Worm (Caenorhabditis elegans) whole organism, L4 larva: ENCODE data around the gene srh-19.

ENCODE experiments used
- F37D6.2 ChIP-seq: sonication (generic microtip); optimal IDR thresholded peaks from 2 replicates; lab custom pipeline; 2016; ENCODE audit warnings: mild to moderate bottlenecking, missing genetic modification characterization, missing compliant biosample characterization
- F44E2.7 ChIP-seq: fragments of 200-800 bp; sonication (Bioruptor generic); IDR thresholded peaks from 2 replicates; pipeline ENCODE4 v2.1.2; 2022; ENCODE audit warnings: missing genetic modification characterization, missing compliant biosample characterization
- R02D3.7 ChIP-seq: fragments of 150-350 bp; sonication (generic microtip); optimal IDR thresholded peaks from 3 replicates; lab custom pipeline; 2014; ENCODE audit warnings: missing biosample characterization, missing genetic modification characterization
- T20F7.1 ChIP-seq: fragments of 200-800 bp; sonication (Bioruptor generic); optimal IDR thresholded peaks from 2 replicates; lab custom pipeline; 2018; ENCODE audit warnings: mild to moderate bottlenecking, missing genetic modification characterization, missing compliant biosample characterization
- T26A8.4 ChIP-seq: fragments of 200-800 bp; sonication (Bioruptor generic); IDR thresholded peaks from 2 replicates; pipeline ENCODE4 v1.3.6; 2022; ENCODE audit warnings: missing genetic modification characterization, missing compliant biosample characterization
- Y48G9A.11 ChIP-seq: fragments of 200-800 bp; sonication (Bioruptor generic); IDR thresholded peaks from 2 replicates; pipeline ENCODE4 v1.3.6; 2022; ENCODE audit warnings: missing genetic modification reagents, missing genetic modification characterization, missing compliant biosample characterization
- aly-2 ChIP-seq: sonication (generic microtip); optimal IDR thresholded peaks from 2 replicates; lab custom pipeline; 2018; ENCODE audit warnings: missing biosample characterization, missing genetic modification characterization
- ama-1 ChIP-seq: fragments of 150-350 bp; optimal IDR thresholded peaks from 2 replicates; lab custom pipeline; 2014; ENCODE audit warnings: inconsistent platforms, mixed read lengths
- attf-4 ChIP-seq: sonication (generic microtip); optimal IDR thresholded peaks from 3 replicates; lab custom pipeline; 2017; ENCODE audit warnings: missing biosample characterization, missing genetic modification characterization
- ceh-20 ChIP-seq: fragments of 200-800 bp; sonication (Bioruptor generic); IDR thresholded peaks from 2 replicates; pipeline ENCODE4 v1.3.6; 2022; ENCODE audit warnings: missing genetic modification reagents, missing genetic modification characterization, missing compliant biosample characterization
- ces-1 ChIP-seq: fragments of 150-350 bp; sonication (generic microtip); optimal IDR thresholded peaks from 4 replicates; lab custom pipeline; 2014; ENCODE audit warnings: missing biosample characterization, missing genetic modification reagents, missing genetic modification characterization
- cey-2 ChIP-seq: sonication (generic microtip); optimal IDR thresholded peaks from 3 replicates; lab custom pipeline; 2017; ENCODE audit warnings: missing genetic modification characterization, mild to moderate bottlenecking, missing compliant biosample characterization, antibody characterized with exemption, borderline replicate concordance; ENCODE audit not compliant: insufficient read depth
- ctbp-1 ChIP-seq: fragments of 200-800 bp; sonication (Bioruptor generic); IDR thresholded peaks from 2 replicates; pipeline ENCODE4 v1.3.6; 2022; ENCODE audit warnings: missing genetic modification reagents, missing genetic modification characterization, missing compliant biosample characterization
- daf-12 ChIP-seq: fragments of 150-350 bp; optimal IDR thresholded peaks from 2 replicates; lab custom pipeline; 2014; ENCODE audit warnings: missing biosample characterization, missing genetic modification reagents, missing genetic modification characterization
- daf-8 ChIP-seq: fragments of 200-800 bp; sonication (Bioruptor generic); IDR thresholded peaks from 2 replicates; pipeline ENCODE4 v1.3.6; 2022; ENCODE audit warnings: missing genetic modification characterization, missing compliant biosample characterization
- dmd-6 ChIP-seq: fragments of 200-800 bp; sonication (Bioruptor generic); IDR thresholded peaks from 2 replicates; pipeline ENCODE4 v1.3.6; 2022; ENCODE audit warnings: missing genetic modification reagents, missing genetic modification characterization, missing compliant biosample characterization
- dmd-9 ChIP-seq: fragments of 200-800 bp; sonication (Bioruptor generic); IDR thresholded peaks from 2 replicates; pipeline ENCODE4 v1.3.6; 2022; ENCODE audit warnings: missing genetic modification reagents, missing genetic modification characterization, missing compliant biosample characterization
- dpl-1 ChIP-seq: fragments of 150-350 bp; optimal IDR thresholded peaks from 2 replicates; lab custom pipeline; 2014; ENCODE audit warnings: missing biosample characterization, missing genetic modification reagents, missing genetic modification characterization
- fkh-10 ChIP-seq: fragments of 150-350 bp; optimal IDR thresholded peaks from 2 replicates; lab custom pipeline; 2014; ENCODE audit warnings: missing biosample characterization, missing genetic modification reagents, missing genetic modification characterization
- gei-8 ChIP-seq: fragments of 200-800 bp; sonication (Bioruptor generic); optimal IDR thresholded peaks from 2 replicates; lab custom pipeline; 2018; ENCODE audit warnings: mild to moderate bottlenecking, missing genetic modification characterization, missing compliant biosample characterization
- hif-1 ChIP-seq, 2 experiments: sonication (generic microtip); optimal IDR thresholded peaks; 2 replicates each; lab custom pipeline; 2016 to 2017; ENCODE audit warnings: missing compliant biosample characterization in 2 of 2, missing genetic modification characterization in 2 of 2, missing genetic modification reagents in 2 of 2, missing genotype in 2 of 2, mild to moderate bottlenecking in 1 of 2
- hlh-11 ChIP-seq: fragments of 200-800 bp; sonication (Bioruptor generic); optimal IDR thresholded peaks from 2 replicates; lab custom pipeline; 2018; ENCODE audit warnings: mild to moderate bottlenecking, missing genetic modification characterization, missing compliant biosample characterization
- hlh-30 ChIP-seq: sonication (generic microtip); optimal IDR thresholded peaks from 2 replicates; lab custom pipeline; 2017; ENCODE audit warnings: antibody characterized with exemption, mild to moderate bottlenecking, missing genetic modification characterization, missing compliant biosample characterization; ENCODE audit not compliant: insufficient read depth
- hmg-1.1 ChIP-seq: fragments of 200-800 bp; sonication (Bioruptor generic); IDR thresholded peaks from 2 replicates; pipeline ENCODE4 v1.3.6; 2022; ENCODE audit warnings: missing genetic modification reagents, missing genetic modification characterization, missing compliant biosample characterization
- lin-1 ChIP-seq: fragments of 200-800 bp; sonication (Bioruptor generic); IDR thresholded peaks from 2 replicates; pipeline ENCODE4 v1.3.6; 2022; ENCODE audit warnings: missing genetic modification reagents, missing genetic modification characterization, missing compliant biosample characterization
- lin-15B ChIP-seq: fragments of 150-350 bp; sonication (generic microtip); optimal IDR thresholded peaks from 3 replicates; lab custom pipeline; 2014; ENCODE audit warnings: missing biosample characterization, missing genetic modification characterization
- lir-3 ChIP-seq: sonication (generic microtip); optimal IDR thresholded peaks from 2 replicates; lab custom pipeline; 2016; ENCODE audit warnings: mild to moderate bottlenecking, missing genetic modification characterization, missing compliant biosample characterization
- mdl-1 ChIP-seq, 2 experiments: fragments of 150-350 bp in 1 of 2; sonication (generic microtip) in 1 of 2; optimal IDR thresholded peaks; 2 replicates each; lab custom pipeline; 2014 to 2017; ENCODE audit warnings: missing biosample characterization in 2 of 2, missing genetic modification characterization in 2 of 2
- mes-2 ChIP-seq: sonication (generic microtip); optimal IDR thresholded peaks from 2 replicates; lab custom pipeline; 2016; ENCODE audit warnings: missing genotype, mild to moderate bottlenecking, missing genetic modification characterization, missing compliant biosample characterization; ENCODE audit not compliant: poor library complexity, severe bottlenecking
- nhr-102 ChIP-seq: sonication (generic microtip); optimal IDR thresholded peaks from 2 replicates; lab custom pipeline; 2016; ENCODE audit warnings: mild to moderate bottlenecking, missing genetic modification characterization, moderate library complexity, missing compliant biosample characterization
- nhr-11 ChIP-seq: fragments of 150-350 bp; optimal IDR thresholded peaks from 2 replicates; lab custom pipeline; 2014; ENCODE audit warnings: missing biosample characterization, missing genetic modification characterization
- nhr-111 ChIP-seq: fragments of 200-800 bp; sonication (Bioruptor generic); optimal IDR thresholded peaks from 2 replicates; lab custom pipeline; 2018; ENCODE audit warnings: mild to moderate bottlenecking, missing genetic modification characterization, missing compliant biosample characterization
- nhr-237 ChIP-seq: sonication (generic microtip); optimal IDR thresholded peaks from 2 replicates; lab custom pipeline; 2017; ENCODE audit warnings: missing biosample characterization, missing genetic modification characterization
- nhr-41 ChIP-seq: fragments of 200-800 bp; sonication (Bioruptor generic); IDR thresholded peaks from 2 replicates; pipeline ENCODE4 v1.3.6; 2022; ENCODE audit warnings: missing genetic modification reagents, missing genetic modification characterization, missing compliant biosample characterization
- nhr-42 ChIP-seq: fragments of 200-800 bp; sonication (Bioruptor generic); IDR thresholded peaks from 2 replicates; pipeline ENCODE4 v1.3.6; 2022; ENCODE audit warnings: missing genetic modification characterization, missing compliant biosample characterization
- nhr-76 ChIP-seq: fragments of 150-350 bp; optimal IDR thresholded peaks from 2 replicates; lab custom pipeline; 2014; ENCODE audit warnings: missing biosample characterization, missing genetic modification characterization
- nhr-77 ChIP-seq: fragments of 150-350 bp; optimal IDR thresholded peaks from 2 replicates; lab custom pipeline; 2014; ENCODE audit warnings: missing biosample characterization, missing genetic modification characterization
- pha-4 ChIP-seq, 2 experiments: fragments of 150-350 bp in 1 of 2; fragments of 200-800 bp in 1 of 2; sonication (Bioruptor generic) in 1 of 2; IDR thresholded peaks in 1 of 2; optimal IDR thresholded peaks in 1 of 2; 2 replicates each; pipeline versions ENCODE4 v1.3.6 to Lab custom; 2014 to 2022; ENCODE audit warnings: missing genetic modification characterization in 2 of 2, missing genetic modification reagents in 2 of 2, missing biosample characterization in 1 of 2, missing compliant biosample characterization in 1 of 2
- php-3 ChIP-seq: fragments of 200-800 bp; sonication (Bioruptor generic); IDR thresholded peaks from 2 replicates; pipeline ENCODE4 v1.3.6; 2022; ENCODE audit warnings: missing genetic modification reagents, missing genetic modification characterization, missing compliant biosample characterization
- saeg-2 ChIP-seq: fragments of 200-800 bp; sonication (Bioruptor generic); IDR thresholded peaks from 2 replicates; pipeline ENCODE4 v1.3.6; 2022; ENCODE audit warnings: missing genetic modification reagents, missing genetic modification characterization, missing compliant biosample characterization
- sdz-12 ChIP-seq: fragments of 200-800 bp; sonication (Bioruptor generic); optimal IDR thresholded peaks from 2 replicates; lab custom pipeline; 2018; ENCODE audit warnings: mild to moderate bottlenecking, missing genetic modification characterization, missing compliant biosample characterization
- skn-1 ChIP-seq: fragments of 150-350 bp; optimal IDR thresholded peaks from 2 replicates; lab custom pipeline; 2014; ENCODE audit warnings: missing biosample characterization, missing genetic modification characterization
- snpc-4 ChIP-seq: fragments of 150-350 bp; optimal IDR thresholded peaks from 2 replicates; lab custom pipeline; 2014; ENCODE audit warnings: missing biosample characterization, missing genetic modification characterization
- tra-1 ChIP-seq: fragments of 200-800 bp; sonication (Bioruptor generic); IDR thresholded peaks from 2 replicates; pipeline ENCODE4 v1.3.6; 2022; ENCODE audit warnings: missing genetic modification reagents, missing genetic modification characterization, missing compliant biosample characterization
- unc-130 ChIP-seq: sonication (generic microtip); optimal IDR thresholded peaks from 2 replicates; lab custom pipeline; 2016; ENCODE audit warnings: missing genetic modification reagents, missing genetic modification characterization, missing compliant biosample characterization
- unc-39 ChIP-seq: sonication (generic microtip); optimal IDR thresholded peaks from 2 replicates; lab custom pipeline; 2017; ENCODE audit warnings: missing biosample characterization, missing genetic modification characterization
- vab-7 ChIP-seq: fragments of 200-800 bp; sonication (Bioruptor generic); IDR thresholded peaks from 2 replicates; pipeline ENCODE4 v1.3.6; 2022; ENCODE audit warnings: missing genetic modification reagents, missing genetic modification characterization, missing compliant biosample characterization
- zfp-2 ChIP-seq: sonication (generic microtip); optimal IDR thresholded peaks from 2 replicates; lab custom pipeline; 2016; ENCODE audit warnings: mild to moderate bottlenecking, missing genetic modification characterization, missing compliant biosample characterization

Gene srh-19

ce11 chrX:1453770-1454169, 40.8 kb downstream of the srh-19 start, which contains the start of gene cebp-1 (continued):
- TF ChIP-seq dmd-6 (GFP tag; lab: Robert Waterston, UW) (peak; percentile 59), hlh-30 (peak; percentile 38)

DNA sequence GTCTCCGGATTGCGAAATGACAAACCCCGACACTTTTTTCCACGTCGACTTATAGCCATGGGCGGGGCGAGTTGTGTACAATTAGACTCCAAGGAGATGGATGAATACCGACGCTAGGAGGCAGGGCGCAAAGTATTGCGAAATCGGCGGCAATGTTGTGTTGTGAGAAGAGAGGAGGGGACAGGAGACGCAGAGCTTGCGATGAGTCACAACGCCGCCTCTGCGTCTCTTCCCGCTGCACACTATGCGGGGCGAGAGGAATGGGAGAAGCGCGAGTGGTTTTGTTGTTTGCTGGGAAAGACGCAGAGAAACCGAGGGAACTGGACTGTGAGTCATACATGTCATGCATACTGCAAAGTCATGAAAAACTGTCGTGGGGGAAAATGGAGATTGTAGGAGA, 41.4 kb downstream of the srh-19 start:
- peak; percentile 99 for TF ChIP-seq hlh-11
- TF ChIP-seq R02D3.7 (tag; lab: Kevin White, UChicago), result no peak
- TF ChIP-seq nhr-41 (GFP tag; lab: Robert Waterston, UW), result peak; percentile 80; the same call in 1 of the 2 replicates
- TF ChIP-seq dpl-1, result peak; percentile 41
- peak; percentile 2 for TF ChIP-seq cey-2 (tag; lab: Kevin White, UChicago)
- TF ChIP-seq ama-1, result no peak
- TF ChIP-seq ctbp-1, result peak; percentile 67
- TF ChIP-seq mes-2, result peak; percentile 72
- peak; percentile 80 for TF ChIP-seq dmd-9 (GFP tag; lab: Robert Waterston, UW)
- no peak for TF ChIP-seq nhr-76 (tag; lab: Kevin White, UChicago)
- peak; percentile 9 for TF ChIP-seq zfp-2 (tag; lab: Kevin White, UChicago)
- TF ChIP-seq T26A8.4 (GFP tag; lab: Robert Waterston, UW), result peak; percentile 88
- TF ChIP-seq F37D6.2 (tag; lab: Kevin White, UChicago), result peak; percentile 78
- peak; percentile 70 for TF ChIP-seq attf-4
- peak; percentile 97 for TF ChIP-seq hmg-1.1 (GFP tag; lab: Robert Waterston, UW)
- TF ChIP-seq saeg-2 (GFP tag; lab: Robert Waterston, UW), result peak; percentile 76; the same call in 1 of the 2 replicates
- no peak for TF ChIP-seq sdz-12 (GFP tag; lab: Kevin White, UChicago)
- peak; percentile 16; the same call in 1 of the 2 replicates for TF ChIP-seq vab-7 (GFP tag; lab: Robert Waterston, UW)
- peak; percentile 91 for TF ChIP-seq lin-1 (GFP tag; lab: Robert Waterston, UW)
- TF ChIP-seq T20F7.1 (GFP tag; lab: Kevin White, UChicago), result peak; percentile 68
- TF ChIP-seq F44E2.7, result no peak
- peak; percentile 96 for TF ChIP-seq dmd-6 (GFP tag; lab: Robert Waterston, UW)
- TF ChIP-seq tra-1 (GFP tag; lab: Robert Waterston, UW), result peak; percentile 84
- TF ChIP-seq lir-3 (tag; lab: Kevin White, UChicago), result peak; percentile 10
- no peak; the same call in 1 of the 2 replicates for TF ChIP-seq nhr-42
- no peak for TF ChIP-seq aly-2 (tag; lab: Kevin White, UChicago)
- TF ChIP-seq nhr-102 (tag; lab: Kevin White, UChicago), result peak; percentile 80
- no peak for TF ChIP-seq Y48G9A.11
- peak; percentile 90 for TF ChIP-seq ceh-20 (GFP tag; lab: Robert Waterston, UW)
- TF ChIP-seq ces-1 (GFP tag; lab: Kevin White, UChicago), result no peak
- TF ChIP-seq lin-15B (tag; lab: Kevin White, UChicago), result no peak
- TF ChIP-seq skn-1 (tag; lab: Kevin White, UChicago), result no peak
- TF ChIP-seq nhr-111 (GFP tag; lab: Kevin White, UChicago), result no peak
- TF ChIP-seq nhr-237 (tag; lab: Kevin White, UChicago), result no peak
- TF ChIP-seq unc-130, result no peak
- TF ChIP-seq gei-8 (GFP tag; lab: Kevin White, UChicago), result peak; percentile 60
- peak; percentile 84 to 95 for TF ChIP-seq mdl-1 (tag; optimal IDR thresholded peaks at IDR 0.05; lab: Kevin White, UChicago)
- TF ChIP-seq unc-39 (tag; lab: Kevin White, UChicago), result no peak
- peak; percentile 96 for TF ChIP-seq hlh-30
- peak; percentile 93 for TF ChIP-seq nhr-11 (tag; lab: Kevin White, UChicago)
- peak; percentile 93 for TF ChIP-seq pha-4 (GFP tag; IDR thresholded peaks at IDR 0.05; lab: Robert Waterston, UW)
- TF ChIP-seq pha-4 (tag; optimal IDR thresholded peaks at IDR 0.05; lab: Kevin White, UChicago), result peak; percentile 82
- TF ChIP-seq daf-12 (tag; lab: Kevin White, UChicago), result no peak
- peak; percentile 77 for TF ChIP-seq php-3 (GFP tag; lab: Robert Waterston, UW)
- peak; percentile 28 for TF ChIP-seq snpc-4 (tag; lab: Kevin White, UChicago)
- TF ChIP-seq hif-1 (tag; optimal IDR thresholded peaks at IDR 0.05; lab: Kevin White, UChicago), result peak; percentile 27 to 89
- TF ChIP-seq daf-8, result no peak
- peak; percentile 91 for TF ChIP-seq nhr-77 (tag; lab: Kevin White, UChicago)
- peak; percentile 45 for TF ChIP-seq fkh-10 (GFP tag; lab: Kevin White, UChicago)
